Worm (Caenorhabditis elegans) whole organism, L1 larva: ENCODE data around the gene Y75B8A.19.

ENCODE experiments used
- C04F5.9 ChIP-seq: sonication (generic microtip); optimal IDR thresholded peaks from 2 replicates; lab custom pipeline; 2016; ENCODE audit warnings: missing genetic modification characterization, missing compliant biosample characterization
- C34B4.2 ChIP-seq: sonication (generic microtip); optimal IDR thresholded peaks from 2 replicates; lab custom pipeline; 2017; ENCODE audit warnings: mild to moderate bottlenecking, missing genetic modification characterization, missing compliant biosample characterization
- F16B12.6 ChIP-seq: fragments of 150-350 bp; optimal IDR thresholded peaks from 2 replicates; lab custom pipeline; 2014; ENCODE audit warnings: missing biosample characterization, missing genetic modification characterization
- Y116A8C.19 ChIP-seq: sonication (generic microtip); optimal IDR thresholded peaks from 2 replicates; lab custom pipeline; 2016; ENCODE audit warnings: missing compliant biosample characterization, missing genetic modification characterization, borderline replicate concordance
- ama-1 ChIP-seq: fragments of 150-350 bp; optimal IDR thresholded peaks from 2 replicates; lab custom pipeline; 2014
- ceh-8 ChIP-seq: fragments of 200-800 bp; sonication (Bioruptor generic); optimal IDR thresholded peaks from 2 replicates; lab custom pipeline; 2018; ENCODE audit warnings: mild to moderate bottlenecking, missing genetic modification characterization, moderate library complexity, missing compliant biosample characterization
- ceh-88 ChIP-seq: fragments of 200-800 bp; sonication (Bioruptor generic); IDR thresholded peaks from 2 replicates; pipeline ENCODE4 v1.3.6; 2022; ENCODE audit warnings: missing genetic modification characterization, missing compliant biosample characterization
- dpl-1 ChIP-seq, 3 experiments: fragments of 150-350 bp in 2 of 3; sonication (generic microtip) in 1 of 3; optimal IDR thresholded peaks; 2 replicates each; lab custom pipeline; 2014 to 2017; ENCODE audit warnings: missing biosample characterization in 3 of 3, missing genetic modification characterization in 3 of 3, missing genetic modification reagents in 3 of 3
- dsc-1 ChIP-seq: sonication (generic microtip); optimal IDR thresholded peaks from 2 replicates; lab custom pipeline; 2016; ENCODE audit warnings: mild to moderate bottlenecking, missing genetic modification characterization, missing compliant biosample characterization
- efl-1 ChIP-seq, 4 experiments: fragments of 150-350 bp; optimal IDR thresholded peaks in 3 of 4; peaks in 1 of 4; 1 replicate in 1 of 4; 2 replicates in 3 of 4; lab custom pipeline; 2014; ENCODE audit warnings: missing biosample characterization in 2 of 4, missing genetic modification characterization in 2 of 4, missing genetic modification reagents in 2 of 4
- elt-2 ChIP-seq: sonication (generic microtip); optimal IDR thresholded peaks from 2 replicates; lab custom pipeline; 2016; ENCODE audit warnings: missing genetic modification characterization, mild to moderate bottlenecking, inconsistent platforms, missing compliant biosample characterization, missing genetic modification reagents
- ets-5 ChIP-seq: fragments of 200-800 bp; sonication (Bioruptor generic); IDR thresholded peaks from 2 replicates; pipeline ENCODE4 v1.3.6; 2022; ENCODE audit warnings: missing genetic modification characterization, missing compliant biosample characterization
- fkh-10 ChIP-seq: sonication (generic microtip); optimal IDR thresholded peaks from 2 replicates; lab custom pipeline; 2017; ENCODE audit warnings: missing biosample characterization, missing genetic modification reagents, missing genetic modification characterization
- fkh-4 ChIP-seq: sonication (generic microtip); optimal IDR thresholded peaks from 2 replicates; lab custom pipeline; 2016; ENCODE audit warnings: missing compliant biosample characterization, missing genetic modification characterization, borderline replicate concordance
- hlh-4 ChIP-seq: sonication (generic microtip); optimal IDR thresholded peaks from 2 replicates; lab custom pipeline; 2016; ENCODE audit warnings: mild to moderate bottlenecking, missing genetic modification characterization, missing compliant biosample characterization
- isw-1 ChIP-seq: fragments of 200-800 bp; sonication (Bioruptor generic); IDR thresholded peaks from 2 replicates; pipeline ENCODE4 v1.3.6; 2022; ENCODE audit warnings: missing genetic modification characterization, missing compliant biosample characterization
- lin-13 ChIP-seq: fragments of 150-350 bp; optimal IDR thresholded peaks from 2 replicates; lab custom pipeline; 2014; ENCODE audit warnings: missing biosample characterization, missing genetic modification reagents, missing genetic modification characterization
- lin-14 ChIP-seq: fragments of 200-800 bp; sonication (Bioruptor generic); optimal IDR thresholded peaks from 2 replicates; lab custom pipeline; 2018; ENCODE audit warnings: mild to moderate bottlenecking, missing genetic modification characterization, moderate library complexity, missing compliant biosample characterization
- lin-15B ChIP-seq: fragments of 150-350 bp; sonication (generic microtip); optimal IDR thresholded peaks from 3 replicates; lab custom pipeline; 2014; ENCODE audit warnings: missing biosample characterization, missing genetic modification characterization
- lin-35 ChIP-seq, 2 experiments: fragments of 150-350 bp; optimal IDR thresholded peaks; 2 replicates each; lab custom pipeline; 2014; ENCODE audit warnings: missing biosample characterization in 2 of 2, missing genetic modification characterization in 2 of 2, missing genetic modification reagents in 2 of 2
- lsy-2 ChIP-seq, 2 experiments: fragments of 150-350 bp; optimal IDR thresholded peaks; 2 replicates each; lab custom pipeline; 2014; ENCODE audit warnings: missing biosample characterization in 2 of 2, missing genetic modification characterization in 2 of 2
- mab-9 ChIP-seq: fragments of 200-800 bp; sonication (Bioruptor generic); IDR thresholded peaks from 2 replicates; pipeline ENCODE4 v1.3.6; 2022; ENCODE audit warnings: missing genetic modification reagents, missing genetic modification characterization, missing compliant biosample characterization
- mep-1 ChIP-seq: fragments of 150-350 bp; optimal IDR thresholded peaks from 2 replicates; lab custom pipeline; 2014; ENCODE audit warnings: missing biosample characterization, missing genetic modification characterization
- nhr-12 ChIP-seq: sonication (generic microtip); optimal IDR thresholded peaks from 2 replicates; lab custom pipeline; 2017; ENCODE audit warnings: missing biosample characterization, missing genetic modification characterization
- nhr-19 ChIP-seq: fragments of 200-800 bp; sonication (Bioruptor generic); conservative IDR thresholded peaks from 2 replicates; pipeline ENCODE4 v1.3.6; 2022; ENCODE audit warnings: missing genetic modification characterization, missing compliant biosample characterization
- nhr-84 ChIP-seq: sonication (generic microtip); optimal IDR thresholded peaks from 2 replicates; lab custom pipeline; 2017; ENCODE audit warnings: missing biosample characterization, missing genetic modification characterization
- nhr-85 ChIP-seq: sonication (generic microtip); peaks from one replicate; lab custom pipeline; 2016; ENCODE audit warnings: missing genetic modification characterization, inconsistent platforms, missing compliant biosample characterization
- pax-3 ChIP-seq: fragments of 200-800 bp; sonication (Bioruptor generic); optimal IDR thresholded peaks from 2 replicates; lab custom pipeline; 2018; ENCODE audit warnings: mild to moderate bottlenecking, missing genetic modification characterization, moderate library complexity, missing compliant biosample characterization
- pqm-1 ChIP-seq: sonication (generic microtip); optimal IDR thresholded peaks from 3 replicates; lab custom pipeline; 2017; ENCODE audit warnings: missing biosample characterization, missing genetic modification characterization
- rnt-1 ChIP-seq: sonication (generic microtip); optimal IDR thresholded peaks from 2 replicates; lab custom pipeline; 2016; ENCODE audit warnings: mild to moderate bottlenecking, missing genetic modification characterization, moderate library complexity, missing compliant biosample characterization
- snu-23 ChIP-seq: sonication (generic microtip); optimal IDR thresholded peaks from 2 replicates; lab custom pipeline; 2016; ENCODE audit warnings: missing genetic modification characterization, missing compliant biosample characterization
- tbx-2 ChIP-seq: sonication (generic microtip); optimal IDR thresholded peaks from 2 replicates; lab custom pipeline; 2016; ENCODE audit warnings: missing genetic modification characterization, missing compliant biosample characterization
- tlp-1 ChIP-seq: fragments of 150-350 bp; optimal IDR thresholded peaks from 2 replicates; lab custom pipeline; 2014; ENCODE audit warnings: missing biosample characterization, missing genetic modification characterization
- unc-130 ChIP-seq: fragments of 150-350 bp; optimal IDR thresholded peaks from 2 replicates; lab custom pipeline; 2017; ENCODE audit warnings: missing biosample characterization, missing genetic modification characterization, inconsistent platforms
- unc-98 ChIP-seq: fragments of 200-800 bp; sonication (Bioruptor generic); IDR thresholded peaks from 2 replicates; pipeline ENCODE4 v1.3.6; 2022; ENCODE audit warnings: missing genetic modification characterization, missing compliant biosample characterization
- vab-15 ChIP-seq: sonication (generic microtip); optimal IDR thresholded peaks from 2 replicates; lab custom pipeline; 2017; ENCODE audit warnings: missing genotype, mild to moderate bottlenecking, missing genetic modification characterization, missing compliant biosample characterization
- xbp-1 ChIP-seq: sonication (generic microtip); optimal IDR thresholded peaks from 2 replicates; lab custom pipeline; 2016; ENCODE audit warnings: missing genetic modification characterization, missing compliant biosample characterization
- zag-1 ChIP-seq: fragments of 150-350 bp; optimal IDR thresholded peaks from 2 replicates; lab custom pipeline; 2014; ENCODE audit warnings: missing biosample characterization, missing genetic modification characterization
- ztf-11 ChIP-seq, 2 experiments: sonication (generic microtip); optimal IDR thresholded peaks; 2 replicates each; lab custom pipeline; 2016 to 2017; ENCODE audit warnings: missing genetic modification characterization in 2 of 2, missing biosample characterization in 1 of 2, missing compliant biosample characterization in 1 of 2

The Y75B8A.19 gene

DNA sequence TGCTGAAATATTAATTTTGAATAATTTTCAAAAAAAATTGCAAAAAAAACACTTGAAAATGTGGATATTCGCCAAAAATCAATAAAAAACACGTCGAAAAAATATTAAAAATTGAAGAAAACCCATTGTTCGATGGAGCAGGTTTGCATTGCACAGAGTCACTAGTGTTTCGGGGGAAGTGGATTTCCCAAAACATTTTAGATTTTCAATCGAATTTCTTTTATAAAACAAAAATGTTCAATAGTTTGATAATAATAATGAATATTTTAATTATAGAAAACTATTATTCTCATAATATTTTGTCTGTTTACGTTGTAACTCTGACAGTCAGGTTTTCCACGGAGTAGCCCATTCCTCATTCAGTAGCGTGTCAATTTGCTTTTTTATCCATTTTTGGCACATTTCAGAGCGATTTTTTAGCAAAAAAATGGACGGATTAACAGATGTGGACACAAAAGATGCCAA is 7.8 kb upstream of the Y75B8A.19 start, which contains the start of the genes gex-4 and gphr-1 (continued):
- peak; percentile 38 for TF ChIP-seq fkh-4
- no peak for TF ChIP-seq Y116A8C.19
- TF ChIP-seq unc-130 = no peak
- TF ChIP-seq mep-1 (tag; lab: Kevin White, UChicago) = peak; percentile 61
- no peak for TF ChIP-seq nhr-84
- peak; percentile 63 for TF ChIP-seq xbp-1 (tag; lab: Kevin White, UChicago)
- TF ChIP-seq pax-3 (tag; lab: Kevin White, UChicago) = peak; percentile 70
- no peak for TF ChIP-seq C34B4.2
- no peak for TF ChIP-seq hlh-4
- TF ChIP-seq pqm-1 (tag; lab: Kevin White, UChicago) = no peak
- no peak for TF ChIP-seq elt-2
- TF ChIP-seq nhr-19 = peak; percentile 38
- no peak for TF ChIP-seq nhr-12 (tag; lab: Kevin White, UChicago)
- TF ChIP-seq ceh-8 = no peak

DNA sequence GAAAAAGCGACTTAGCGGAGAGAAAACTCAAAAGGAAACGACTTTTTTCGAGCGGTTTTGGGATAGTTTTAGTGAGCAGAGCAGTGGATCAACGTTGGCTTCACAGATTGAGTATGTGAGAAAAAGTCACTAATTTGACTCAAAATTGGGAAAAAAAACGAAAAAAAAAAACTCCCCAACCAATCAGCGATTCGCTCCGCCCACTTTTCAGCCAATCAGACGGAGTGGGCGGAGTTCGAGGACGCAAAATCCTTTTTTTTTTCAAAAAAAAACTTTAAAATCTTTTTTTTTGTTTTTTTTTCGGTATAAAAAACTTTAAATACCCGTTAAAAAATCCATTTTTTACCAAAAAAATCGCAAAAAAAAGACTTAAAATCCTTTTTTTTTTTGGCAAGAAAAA is 5.6 kb upstream of the Y75B8A.19 start:
- TF ChIP-seq tbx-2 (tag; lab: Kevin White, UChicago) (no peak), fkh-10 (GFP tag; lab: Kevin White, UChicago) (no peak), ceh-8 (no peak), lin-15B (no peak)

DNA sequence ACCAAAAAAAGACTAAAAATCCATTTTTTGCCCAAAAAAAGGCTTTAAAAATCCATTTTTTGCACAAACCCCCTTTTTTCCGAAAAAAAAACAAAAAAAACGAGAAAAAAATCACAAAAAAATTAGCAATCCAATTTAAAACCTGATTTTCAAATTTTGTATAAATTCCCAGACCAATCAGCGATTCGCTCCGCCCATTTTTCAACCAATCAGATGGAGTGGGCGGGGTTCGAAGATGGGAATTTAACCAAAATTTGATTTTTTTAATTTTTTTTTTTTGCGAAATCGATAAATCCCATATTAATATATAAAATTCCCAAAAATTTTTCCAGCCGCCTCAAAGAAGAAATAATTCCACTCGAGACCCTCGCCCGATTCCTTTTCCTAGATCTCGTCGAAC is 5.0 kb upstream of the Y75B8A.19 start:
- TF ChIP-seq lsy-2 (tag; optimal IDR thresholded peaks at IDR 0.05; lab: Kevin White, UChicago) (no peak), isw-1 (GFP tag; lab: Robert Waterston, UW) (no peak), xbp-1 (tag; lab: Kevin White, UChicago) (no peak), mep-1 (tag; lab: Kevin White, UChicago) (no peak), rnt-1 (no peak), ztf-11 (tag; optimal IDR thresholded peaks at IDR 0.05; lab: Kevin White, UChicago) (no peak), lin-13 (GFP tag; lab: Kevin White, UChicago) (no peak), unc-98 (no peak), hlh-4 (no peak), zag-1 (tag; lab: Kevin White, UChicago) (no peak), ets-5 (GFP tag; lab: Robert Waterston, UW) (no peak), lin-35 (GFP tag; optimal IDR thresholded peaks at IDR 0.05; lab: Kevin White, UChicago) (no peak), ama-1 (lab: Kevin White, UChicago) (no peak), ceh-88 (no peak), unc-130 (no peak), tlp-1 (tag; lab: Kevin White, UChicago) (no peak), dsc-1 (no peak), C04F5.9 (tag; lab: Kevin White, UChicago) (no peak)

DNA sequence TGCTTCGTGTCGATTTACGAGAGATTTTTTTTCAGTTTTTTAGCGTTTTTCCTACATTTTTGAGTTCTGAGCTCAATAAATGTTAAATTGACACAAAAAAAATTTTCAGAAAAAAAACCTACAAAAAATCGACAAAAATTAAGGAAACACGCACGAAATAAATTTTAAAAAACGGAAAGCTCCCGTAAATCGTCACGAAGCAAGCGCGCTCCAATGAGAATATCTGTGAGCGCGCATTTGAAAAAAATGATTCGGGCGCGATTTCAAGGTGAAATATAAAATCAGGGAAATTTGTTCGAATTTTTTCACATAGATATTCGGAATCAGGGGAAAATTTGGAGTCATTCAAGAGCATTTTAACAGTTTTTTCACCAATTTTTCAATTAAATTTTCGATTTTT is 3.2 kb upstream of the Y75B8A.19 start:
- TF ChIP-seq nhr-85 = peak; percentile 55
- no peak for TF ChIP-seq mab-9 (GFP tag; lab: Robert Waterston, UW)
- peak in 1 of 2 experiments; percentile 45 for TF ChIP-seq efl-1 (optimal IDR thresholded peaks at IDR 0.05; lab: Kevin White, UChicago)
- TF ChIP-seq efl-1 (GFP tag; optimal IDR thresholded peaks at IDR 0.05 in 1 of 2; lab: Kevin White, UChicago) = peak; percentile 41 to 63
- no peak for TF ChIP-seq zag-1 (tag; lab: Kevin White, UChicago)
- TF ChIP-seq lin-35 (GFP tag; optimal IDR thresholded peaks at IDR 0.05; lab: Kevin White, UChicago) = peak in 1 of 2 experiments; percentile 26
- TF ChIP-seq snu-23 = no peak
- TF ChIP-seq dpl-1 (GFP tag; optimal IDR thresholded peaks at IDR 0.05; lab: Kevin White, UChicago) = peak in 1 of 3 experiments; percentile 32

DNA sequence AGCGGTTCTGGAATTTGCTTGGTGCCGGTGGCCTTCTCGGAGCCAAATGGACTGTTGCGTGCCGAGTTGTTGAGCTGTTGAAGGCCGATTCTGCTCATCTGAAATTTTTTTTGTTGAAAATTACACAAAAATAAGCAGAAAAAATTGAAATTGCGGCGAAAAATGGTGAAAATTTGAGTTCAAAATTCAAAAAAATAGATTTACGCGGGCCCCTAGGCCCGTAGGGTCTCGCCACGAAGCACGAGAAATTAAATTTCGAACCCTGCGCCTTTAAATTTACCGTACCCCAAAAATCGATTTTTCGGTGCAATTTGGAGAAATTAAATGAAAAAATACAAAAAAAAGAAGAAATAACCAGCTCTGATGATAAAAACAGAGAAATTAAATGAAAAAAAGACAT is 1.2 kb upstream of the Y75B8A.19 start, which contains the start of gene gmn-1:
TSS of gene gmn-1 (minus strand) at position 98 of the 400 bp plus-strand sequence.
- TF ChIP-seq vab-15 (tag; lab: Kevin White, UChicago) (no peak), mep-1 (tag; lab: Kevin White, UChicago) (no peak), lin-14 (GFP tag; lab: Kevin White, UChicago) (no peak), F16B12.6 (tag; lab: Kevin White, UChicago) (no peak), tbx-2 (tag; lab: Kevin White, UChicago) (no peak), dpl-1 (GFP tag; optimal IDR thresholded peaks at IDR 0.05; lab: Kevin White, UChicago) (no peak), ets-5 (GFP tag; lab: Robert Waterston, UW) (no peak)
- TF ChIP-seq, all 84 proteins: peak for 0
